Fruit fly (Drosophila melanogaster) whole organism, embryonic: Measurements from ENCODE around the gene Chd1.

Experiments
- Antp ChIP-seq: fragments of 200-800 bp; sonication (Bioruptor generic); optimal IDR thresholded peaks from 3 replicates; lab custom pipeline; 2016; ENCODE audit warnings: missing biosample characterization, missing genetic modification characterization
- BEAF-32 ChIP-seq: fragments of 200-800 bp; sonication (Bioruptor generic); optimal IDR thresholded peaks from 3 replicates; lab custom pipeline; 2017; ENCODE audit warnings: missing biosample characterization, missing genetic modification characterization, mild to moderate bottlenecking, moderate library complexity, missing genetic modification reagents
- Bdp1 ChIP-seq: fragments of 200-800 bp; sonication (Bioruptor generic); optimal IDR thresholded peaks from 3 replicates; lab custom pipeline; 2016; ENCODE audit warnings: missing biosample characterization, missing genetic modification characterization
- C15 ChIP-seq: fragments of 200-800 bp; sonication (Bioruptor generic); IDR thresholded peaks from 3 replicates; pipeline ENCODE4 v1.3.6; 2022; ENCODE audit warnings: missing biosample characterization, missing genetic modification characterization
- CG10462 ChIP-seq: fragments of 200-800 bp; sonication (Bioruptor generic); optimal IDR thresholded peaks from 2 replicates; lab custom pipeline; 2016; ENCODE audit warnings: missing biosample characterization, missing genetic modification characterization
- CG10565 ChIP-seq: fragments of 200-800 bp; sonication (Bioruptor generic); optimal IDR thresholded peaks from 3 replicates; lab custom pipeline; 2016; ENCODE audit warnings: missing biosample characterization, mild to moderate bottlenecking, missing genetic modification characterization
- CG10979 ChIP-seq: fragments of 200-800 bp; sonication (Bioruptor generic); optimal IDR thresholded peaks from 2 replicates; lab custom pipeline; 2018; ENCODE audit warnings: missing biosample characterization, mild to moderate bottlenecking, missing genetic modification characterization, moderate library complexity
- CG11723 ChIP-seq: fragments of 200-800 bp; sonication (Bioruptor generic); optimal IDR thresholded peaks from 2 replicates; lab custom pipeline; 2017; ENCODE audit warnings: missing biosample characterization, mild to moderate bottlenecking, missing genetic modification characterization
- CG14965 ChIP-seq: fragments of 200-800 bp; sonication (Bioruptor generic); optimal IDR thresholded peaks from 2 replicates; lab custom pipeline; 2016; ENCODE audit warnings: missing biosample characterization, missing genetic modification characterization, borderline replicate concordance
- CG17186 ChIP-seq: fragments of 200-800 bp; sonication (Bioruptor generic); optimal IDR thresholded peaks from 3 replicates; lab custom pipeline; 2017; ENCODE audit warnings: missing biosample characterization, missing genetic modification reagents, missing genetic modification characterization
- CG17359 ChIP-seq: fragments of 200-800 bp; sonication (Bioruptor generic); optimal IDR thresholded peaks from 3 replicates; lab custom pipeline; 2018; ENCODE audit warnings: missing biosample characterization, mild to moderate bottlenecking, missing genetic modification characterization, moderate library complexity
- CG17385 ChIP-seq: fragments of 200-800 bp; sonication (Bioruptor generic); optimal IDR thresholded peaks from 3 replicates; lab custom pipeline; 2018; ENCODE audit warnings: missing biosample characterization, mild to moderate bottlenecking, missing genetic modification characterization
- CG18262 ChIP-seq: fragments of 200-800 bp; optimal IDR thresholded peaks from 3 replicates; lab custom pipeline; 2019; ENCODE audit warnings: missing biosample characterization, mild to moderate bottlenecking, missing genetic modification characterization, moderate library complexity
- CG3065 ChIP-seq: fragments of 200-800 bp; sonication (Bioruptor generic); optimal IDR thresholded peaks from 2 replicates; lab custom pipeline; 2016; ENCODE audit warnings: missing biosample characterization, missing genetic modification characterization
- CG33557 ChIP-seq: fragments of 200-800 bp; sonication (Bioruptor generic); optimal IDR thresholded peaks from 2 replicates; lab custom pipeline; 2019; ENCODE audit warnings: missing biosample characterization, mild to moderate bottlenecking, missing genetic modification characterization, moderate library complexity
- CG7987 ChIP-seq: fragments of 200-800 bp; sonication (Bioruptor generic); optimal IDR thresholded peaks from 2 replicates; lab custom pipeline; 2018; ENCODE audit warnings: missing biosample characterization, mild to moderate bottlenecking, missing genetic modification characterization, moderate library complexity
- CG8388 ChIP-seq: fragments of 200-800 bp; sonication (Bioruptor generic); optimal IDR thresholded peaks from 2 replicates; lab custom pipeline; 2019; ENCODE audit warnings: missing biosample characterization, mild to moderate bottlenecking, missing genetic modification characterization, moderate library complexity
- CG9797 ChIP-seq: fragments of 200-800 bp; sonication (Bioruptor generic); optimal IDR thresholded peaks from 3 replicates; lab custom pipeline; 2018; ENCODE audit warnings: missing biosample characterization, mild to moderate bottlenecking, missing genetic modification characterization
- CrebB ChIP-seq: fragments of 200-800 bp; sonication (Bioruptor generic); optimal IDR thresholded peaks from 3 replicates; lab custom pipeline; 2018; ENCODE audit warnings: missing biosample characterization, mild to moderate bottlenecking, missing genetic modification characterization
- Dad ChIP-seq: fragments of 200-800 bp; sonication (Bioruptor generic); optimal IDR thresholded peaks from 3 replicates; lab custom pipeline; 2016; ENCODE audit warnings: missing biosample characterization, missing genetic modification characterization
- Deaf1 ChIP-seq: fragments of 200-800 bp; optimal IDR thresholded peaks from 3 replicates; lab custom pipeline; 2019; ENCODE audit warnings: missing biosample characterization, mild to moderate bottlenecking, missing genetic modification characterization, moderate library complexity
- Dref ChIP-seq: fragments of 200-800 bp; sonication (Bioruptor generic); IDR thresholded peaks from 2 replicates; pipeline ENCODE4 v1.3.6; 2022; ENCODE audit warnings: missing biosample characterization, missing genetic modification characterization
- ERR ChIP-seq: fragments of 200-800 bp; sonication (Bioruptor generic); optimal IDR thresholded peaks from 2 replicates; lab custom pipeline; 2016; ENCODE audit warnings: missing biosample characterization, missing genetic modification characterization
- Ets97D ChIP-seq: fragments of 200-800 bp; sonication (Bioruptor generic); optimal IDR thresholded peaks from 3 replicates; lab custom pipeline; 2016; ENCODE audit warnings: missing biosample characterization, missing genetic modification characterization
- Fer1 ChIP-seq: fragments of 200-800 bp; sonication (Bioruptor generic); optimal IDR thresholded peaks from 2 replicates; lab custom pipeline; 2017; ENCODE audit warnings: missing biosample characterization, mild to moderate bottlenecking, missing genetic modification characterization
- HLHmδ ChIP-seq: fragments of 200-800 bp; sonication (Bioruptor generic); optimal IDR thresholded peaks from 2 replicates; lab custom pipeline; 2018; ENCODE audit warnings: missing biosample characterization, mild to moderate bottlenecking, missing genetic modification characterization, moderate library complexity
- Hmx ChIP-seq: fragments of 200-800 bp; sonication (Bioruptor generic); optimal IDR thresholded peaks from 2 replicates; lab custom pipeline; 2016; ENCODE audit warnings: missing biosample characterization, missing genetic modification characterization
- MTF-1 ChIP-seq: fragments of 200-800 bp; sonication (Bioruptor generic); optimal IDR thresholded peaks from 2 replicates; lab custom pipeline; 2018; ENCODE audit warnings: missing biosample characterization, mild to moderate bottlenecking, missing genetic modification characterization, borderline replicate concordance
- Max ChIP-seq: fragments of 200-800 bp; sonication (Bioruptor generic); optimal IDR thresholded peaks from 2 replicates; lab custom pipeline; 2016; ENCODE audit warnings: missing biosample characterization, mild to moderate bottlenecking, missing genetic modification characterization
- Mrtf ChIP-seq: fragments of 200-800 bp; sonication (Bioruptor generic); IDR thresholded peaks from 3 replicates; pipeline ENCODE4 v1.3.6; 2022; ENCODE audit warnings: missing biosample characterization, missing genetic modification characterization
- NfI ChIP-seq: fragments of 200-800 bp; sonication (Bioruptor generic); optimal IDR thresholded peaks from 3 replicates; lab custom pipeline; 2018; ENCODE audit warnings: missing biosample characterization, mild to moderate bottlenecking, missing genetic modification characterization, moderate library complexity
- Ptx1 ChIP-seq: fragments of 200-800 bp; sonication (Bioruptor generic); IDR thresholded peaks from 2 replicates; pipeline ENCODE4 v1.3.6; 2022; ENCODE audit warnings: missing biosample characterization, missing genetic modification characterization
- Six4 ChIP-seq: fragments of 200-800 bp; sonication (Bioruptor generic); optimal IDR thresholded peaks from 2 replicates; lab custom pipeline; 2016; ENCODE audit warnings: missing biosample characterization, missing genetic modification characterization
- Vsx1 ChIP-seq: fragments of 200-800 bp; sonication (Bioruptor generic); optimal IDR thresholded peaks from 2 replicates; lab custom pipeline; 2017; ENCODE audit warnings: missing biosample characterization, mild to moderate bottlenecking, missing genetic modification characterization, missing genetic modification reagents
- Xrp1 ChIP-seq: fragments of 200-800 bp; sonication (Bioruptor generic); IDR thresholded peaks from 2 replicates; pipeline ENCODE4 v1.3.6; 2022; ENCODE audit warnings: missing biosample characterization, missing genetic modification characterization
- ac ChIP-seq: fragments of 200-800 bp; sonication (Bioruptor generic); optimal IDR thresholded peaks from 3 replicates; lab custom pipeline; 2017; ENCODE audit warnings: missing biosample characterization, mild to moderate bottlenecking, missing genetic modification characterization
- ash1 ChIP-seq: fragments of 200-800 bp; sonication (Bioruptor generic); optimal IDR thresholded peaks from 2 replicates; lab custom pipeline; 2018; ENCODE audit warnings: missing biosample characterization, mild to moderate bottlenecking, missing genetic modification characterization
- bigmax ChIP-seq: fragments of 200-800 bp; sonication (Bioruptor generic); optimal IDR thresholded peaks from 2 replicates; lab custom pipeline; 2018; ENCODE audit warnings: missing biosample characterization, mild to moderate bottlenecking, missing genetic modification characterization
- bowl ChIP-seq: fragments of 200-800 bp; sonication (Bioruptor generic); IDR thresholded peaks from 2 replicates; pipeline ENCODE4 v1.3.6; 2022; ENCODE audit warnings: missing biosample characterization, missing genetic modification characterization
- br ChIP-seq: fragments of >200 bp; optimal IDR thresholded peaks from 2 replicates; lab custom pipeline; 2017
- chm ChIP-seq: fragments of 200-800 bp; sonication (Bioruptor generic); IDR thresholded peaks from 2 replicates; pipeline ENCODE4 v1.3.6; 2022; ENCODE audit warnings: missing biosample characterization, missing genetic modification characterization
- ems ChIP-seq: fragments of 200-800 bp; sonication (Bioruptor generic); optimal IDR thresholded peaks from 3 replicates; lab custom pipeline; 2016; ENCODE audit warnings: missing biosample characterization, missing genetic modification characterization
- fd3F ChIP-seq: fragments of 200-800 bp; sonication (Bioruptor generic); optimal IDR thresholded peaks from 2 replicates; lab custom pipeline; 2018; ENCODE audit warnings: missing biosample characterization, mild to moderate bottlenecking, missing genetic modification characterization, moderate library complexity
- lmd ChIP-seq: fragments of 200-800 bp; sonication (Bioruptor generic); IDR thresholded peaks from 2 replicates; pipeline ENCODE4 v1.3.6; 2022; ENCODE audit warnings: missing biosample characterization, missing genetic modification characterization
- nom ChIP-seq: fragments of 200-800 bp; sonication (Bioruptor generic); optimal IDR thresholded peaks from 2 replicates; lab custom pipeline; 2017; ENCODE audit warnings: missing biosample characterization, missing genetic modification characterization, mild to moderate bottlenecking, moderate library complexity, missing genetic modification reagents
- pb ChIP-seq: fragments of 200-800 bp; sonication (Bioruptor generic); optimal IDR thresholded peaks from 3 replicates; lab custom pipeline; 2016; ENCODE audit warnings: missing biosample characterization, missing genetic modification characterization
- pita ChIP-seq: fragments of 200-800 bp; sonication (Bioruptor generic); optimal IDR thresholded peaks from 2 replicates; lab custom pipeline; 2017; ENCODE audit warnings: missing biosample characterization, mild to moderate bottlenecking, missing genetic modification characterization
- repo ChIP-seq: fragments of 200-800 bp; sonication (Bioruptor generic); optimal IDR thresholded peaks from 2 replicates; lab custom pipeline; 2016; ENCODE audit warnings: missing biosample characterization, missing genetic modification characterization
- sima ChIP-seq: fragments of 200-800 bp; sonication (Bioruptor generic); optimal IDR thresholded peaks from 2 replicates; lab custom pipeline; 2016; ENCODE audit warnings: missing biosample characterization, missing genetic modification characterization
- unpg ChIP-seq: fragments of 200-800 bp; sonication (Bioruptor generic); optimal IDR thresholded peaks from 3 replicates; lab custom pipeline; 2018; ENCODE audit warnings: missing biosample characterization, mild to moderate bottlenecking, missing genetic modification characterization, moderate library complexity
- zfh1 ChIP-seq: fragments of 200-800 bp; sonication (Bioruptor generic); IDR thresholded peaks from 3 replicates; pipeline ENCODE4 v1.3.6; 2022; ENCODE audit warnings: missing biosample characterization, missing genetic modification characterization

Chd1 gene

dm6 chr2L:2976829-2977228 lies 10.7 kb downstream of the Chd1 start, which contains the start of the genes CG9641 and CG3165 (continued):
- TF ChIP-seq bowl (no peak), fd3F (peak; percentile 69), Bdp1 (peak; percentile 83), CG9797 (GFP tag; lab: Kevin White, UChicago) (peak; percentile 53), Fer1 (peak; percentile 82), CrebB (peak; percentile 63), sima (GFP tag; lab: Kevin White, UChicago) (peak; percentile 10), br (lab: Kevin White, UChicago) (no peak), CG10979 (tag; lab: Kevin White, UChicago) (peak; percentile 76), pb (GFP tag; lab: Kevin White, UChicago) (peak; percentile 78), Six4 (peak; percentile 81), ems (GFP tag; lab: Kevin White, UChicago) (peak; percentile 90), CG7987 (GFP tag; lab: Kevin White, UChicago) (peak; percentile 62), C15 (GFP tag; lab: Robert Waterston, UW) (no peak), NfI (GFP tag; lab: Kevin White, UChicago) (peak; percentile 87), CG17359 (tag; lab: Kevin White, UChicago) (peak; percentile 72), Vsx1 (GFP tag; lab: Kevin White, UChicago) (no peak), Dref (GFP tag; lab: Robert Waterston, UW) (0 out of 2 replicates have a peak, but pooled peaks have one; percentile 30), Mrtf (peak; percentile 54; the same call in 1 of the 3 replicates), CG14965 (GFP tag; lab: Kevin White, UChicago) (no peak), Antp (peak; percentile 92), CG10565 (peak; percentile 70), bigmax (GFP tag; lab: Kevin White, UChicago) (no peak), unpg (GFP tag; lab: Kevin White, UChicago) (peak; percentile 79), CG33557 (peak; percentile 86), CG3065 (GFP tag; lab: Kevin White, UChicago) (peak; percentile 68), Deaf1 (tag; lab: Kevin White, UChicago) (no peak), ac (GFP tag; lab: Kevin White, UChicago) (no peak), CG18262 (tag; lab: Kevin White, UChicago) (peak; percentile 85), Max (GFP tag; lab: Kevin White, UChicago) (peak; percentile 84), HLHmδ (GFP tag; lab: Kevin White, UChicago) (no peak), Xrp1 (peak; percentile 92), CG17385 (GFP tag; lab: Kevin White, UChicago) (no peak), CG8388 (peak; percentile 72), chm (peak; percentile 70; the same call in 1 of the 2 replicates), CG17186 (GFP tag; lab: Kevin White, UChicago) (peak; percentile 75), nom (GFP tag; lab: Kevin White, UChicago) (peak; percentile 73), Hmx (GFP tag; lab: Kevin White, UChicago) (no peak), ash1 (GFP tag; lab: Kevin White, UChicago) (no peak), lmd (GFP tag; lab: Robert Waterston, UW) (peak; percentile 81), CG11723 (GFP tag; lab: Kevin White, UChicago) (no peak), Ptx1 (peak; percentile 87), repo (peak; percentile 72), pita (GFP tag; lab: Kevin White, UChicago) (no peak), Dad (peak; percentile 90), CG10462 (peak; percentile 70), ERR (GFP tag; lab: Kevin White, UChicago) (peak; percentile 85), MTF-1 (peak; percentile 51), Ets97D (GFP tag; lab: Kevin White, UChicago) (peak; percentile 86), BEAF-32 (peak; percentile 95), zfh1 (GFP tag; lab: Robert Waterston, UW) (peak; percentile 86)
